Fruit fly (Drosophila melanogaster) whole organism, embryonic: ENCODE data around the gene bun.

ENCODE experiments used
- Asciz ChIP-seq: fragments of 200-800 bp; sonication (Bioruptor generic); optimal IDR thresholded peaks from 2 replicates; lab custom pipeline; 2017; ENCODE audit warnings: missing biosample characterization, mild to moderate bottlenecking, missing genetic modification characterization, missing genetic modification reagents
- Blimp-1 ChIP-seq: fragments of 200-800 bp; sonication (Bioruptor generic); optimal IDR thresholded peaks from 3 replicates; lab custom pipeline; 2018; ENCODE audit warnings: missing biosample characterization, missing genetic modification characterization, mild to moderate bottlenecking, moderate library complexity, missing genetic modification reagents
- BtbVII ChIP-seq: fragments of 200-800 bp; sonication (Bioruptor generic); optimal IDR thresholded peaks from 3 replicates; lab custom pipeline; 2017; ENCODE audit warnings: missing biosample characterization, mild to moderate bottlenecking, missing genetic modification characterization
- CG10543 ChIP-seq: fragments of 200-800 bp; sonication (Bioruptor generic); optimal IDR thresholded peaks from 3 replicates; lab custom pipeline; 2017; ENCODE audit warnings: missing biosample characterization, mild to moderate bottlenecking, missing genetic modification characterization, moderate library complexity
- CG12744 ChIP-seq: fragments of 200-800 bp; sonication (Bioruptor generic); optimal IDR thresholded peaks from 2 replicates; lab custom pipeline; 2016; ENCODE audit warnings: missing biosample characterization, missing genetic modification characterization
- CG13894 ChIP-seq: fragments of 200-800 bp; sonication (Bioruptor generic); optimal IDR thresholded peaks from 3 replicates; lab custom pipeline; 2018; ENCODE audit warnings: missing biosample characterization, mild to moderate bottlenecking, missing genetic modification characterization, moderate library complexity
- CG14441 ChIP-seq: fragments of 200-800 bp; sonication (Bioruptor generic); IDR thresholded peaks from 2 replicates; pipeline ENCODE4 v1.3.6; 2022; ENCODE audit warnings: missing biosample characterization, missing genetic modification characterization
- CG15269 ChIP-seq: fragments of 200-800 bp; sonication (Bioruptor generic); optimal IDR thresholded peaks from 2 replicates; lab custom pipeline; 2018; ENCODE audit warnings: missing biosample characterization, mild to moderate bottlenecking, missing genetic modification characterization, moderate library complexity
- CG15601 ChIP-seq: fragments of 200-800 bp; sonication (Bioruptor generic); optimal IDR thresholded peaks from 3 replicates; lab custom pipeline; 2019; ENCODE audit warnings: missing biosample characterization, mild to moderate bottlenecking, missing genetic modification characterization, moderate library complexity
- CG17829 ChIP-seq: fragments of 200-800 bp; optimal IDR thresholded peaks from 2 replicates; lab custom pipeline; 2019; ENCODE audit warnings: missing biosample characterization, mild to moderate bottlenecking, missing genetic modification characterization, moderate library complexity
- CG18599 ChIP-seq: fragments of 200-800 bp; sonication (Bioruptor generic); optimal IDR thresholded peaks from 3 replicates; lab custom pipeline; 2017; ENCODE audit warnings: missing biosample characterization, missing genetic modification characterization, mild to moderate bottlenecking, moderate library complexity, missing genetic modification reagents
- CG2678 ChIP-seq: fragments of 200-800 bp; sonication (Bioruptor generic); optimal IDR thresholded peaks from 3 replicates; lab custom pipeline; 2019; ENCODE audit warnings: missing biosample characterization, mild to moderate bottlenecking, missing genetic modification characterization, moderate library complexity
- CG2712 ChIP-seq: fragments of 200-800 bp; optimal IDR thresholded peaks from 3 replicates; lab custom pipeline; 2019; ENCODE audit warnings: missing biosample characterization, mild to moderate bottlenecking, missing genetic modification characterization, moderate library complexity
- CG2875 ChIP-seq: fragments of 200-800 bp; sonication (Bioruptor generic); optimal IDR thresholded peaks from 2 replicates; lab custom pipeline; 2017; ENCODE audit warnings: missing biosample characterization, mild to moderate bottlenecking, missing genetic modification characterization, missing genetic modification reagents
- CG30403 ChIP-seq: fragments of 200-800 bp; sonication (Bioruptor generic); optimal IDR thresholded peaks from 3 replicates; lab custom pipeline; 2016; ENCODE audit warnings: missing biosample characterization, missing genetic modification characterization
- CG3281 ChIP-seq: fragments of 200-800 bp; sonication (Bioruptor generic); optimal IDR thresholded peaks from 3 replicates; lab custom pipeline; 2017; ENCODE audit warnings: missing biosample characterization, mild to moderate bottlenecking, missing genetic modification characterization
- CG33557 ChIP-seq: fragments of 200-800 bp; sonication (Bioruptor generic); optimal IDR thresholded peaks from 2 replicates; lab custom pipeline; 2019; ENCODE audit warnings: missing biosample characterization, mild to moderate bottlenecking, missing genetic modification characterization, moderate library complexity
- CG34376 ChIP-seq: fragments of 200-800 bp; sonication (Bioruptor generic); optimal IDR thresholded peaks from 2 replicates; lab custom pipeline; 2018; ENCODE audit warnings: missing biosample characterization, mild to moderate bottlenecking, missing genetic modification characterization
- CG4617 ChIP-seq: fragments of 200-800 bp; sonication (Bioruptor generic); optimal IDR thresholded peaks from 3 replicates; lab custom pipeline; 2016; ENCODE audit warnings: missing biosample characterization, missing genetic modification characterization, borderline replicate concordance
- CG4820 ChIP-seq: fragments of 200-800 bp; sonication (Bioruptor generic); optimal IDR thresholded peaks from 3 replicates; lab custom pipeline; 2016; ENCODE audit warnings: missing biosample characterization, missing genetic modification characterization
- Dip2 ChIP-seq: fragments of 200-800 bp; sonication (Bioruptor generic); IDR thresholded peaks from 2 replicates; pipeline ENCODE4 v1.3.6; 2022; ENCODE audit warnings: missing biosample characterization, missing genetic modification characterization
- GATAe ChIP-seq: fragments of 200-800 bp; sonication (Bioruptor generic); conservative IDR thresholded peaks from 2 replicates; pipeline ENCODE4 v1.3.6; 2022; ENCODE audit warnings: missing biosample characterization, missing genetic modification characterization
- HmgD ChIP-seq: fragments of 200-800 bp; sonication (Bioruptor generic); optimal IDR thresholded peaks from 3 replicates; lab custom pipeline; 2016; ENCODE audit warnings: missing biosample characterization, missing genetic modification characterization
- Hmx ChIP-seq: fragments of 200-800 bp; sonication (Bioruptor generic); optimal IDR thresholded peaks from 2 replicates; lab custom pipeline; 2016; ENCODE audit warnings: missing biosample characterization, missing genetic modification characterization
- Med ChIP-seq: fragments of 200-800 bp; sonication (Bioruptor generic); peaks from one replicate; lab custom pipeline; 2016; ENCODE audit warnings: missing biosample characterization, missing genetic modification characterization, mild to moderate bottlenecking, inconsistent platforms, moderate library complexity
- Neu2 ChIP-seq: fragments of 200-800 bp; sonication (Bioruptor generic); optimal IDR thresholded peaks from 3 replicates; lab custom pipeline; 2016; ENCODE audit warnings: missing biosample characterization, missing genetic modification characterization, borderline replicate concordance
- Pdp1 ChIP-seq, 2 experiments: fragments of 200-800 bp; sonication (Bioruptor generic); optimal IDR thresholded peaks; 3 replicates each; lab custom pipeline; 2016; ENCODE audit warnings: missing biosample characterization in 2 of 2, missing genetic modification characterization in 2 of 2, mild to moderate bottlenecking in 1 of 2, moderate library complexity in 1 of 2
- Rfx ChIP-seq: fragments of 200-800 bp; sonication (Bioruptor generic); IDR thresholded peaks from 2 replicates; pipeline ENCODE4 v1.3.6; 2022; ENCODE audit warnings: missing biosample characterization, missing genetic modification characterization
- Six4 ChIP-seq: fragments of 200-800 bp; sonication (Bioruptor generic); optimal IDR thresholded peaks from 2 replicates; lab custom pipeline; 2016; ENCODE audit warnings: missing biosample characterization, missing genetic modification characterization
- Sox100B ChIP-seq: fragments of 200-800 bp; sonication (Bioruptor generic); optimal IDR thresholded peaks from 3 replicates; lab custom pipeline; 2018; ENCODE audit warnings: missing biosample characterization, mild to moderate bottlenecking, missing genetic modification characterization
- Vsx1 ChIP-seq: fragments of 200-800 bp; sonication (Bioruptor generic); optimal IDR thresholded peaks from 2 replicates; lab custom pipeline; 2017; ENCODE audit warnings: missing biosample characterization, mild to moderate bottlenecking, missing genetic modification characterization, missing genetic modification reagents
- bab2 ChIP-seq: fragments of 200-800 bp; sonication (Bioruptor generic); optimal IDR thresholded peaks from 2 replicates; lab custom pipeline; 2016; ENCODE audit warnings: missing biosample characterization, missing genetic modification characterization
- cad ChIP-seq: fragments of >200 bp; optimal IDR thresholded peaks from 2 replicates; lab custom pipeline; 2017; ENCODE audit warnings: missing biosample characterization, missing genetic modification characterization
- ci ChIP-seq: fragments of 200-800 bp; sonication (Bioruptor generic); IDR thresholded peaks from 3 replicates; pipeline ENCODE4 v1.3.6; 2022; ENCODE audit warnings: missing biosample characterization, missing genetic modification characterization
- dan ChIP-seq: fragments of 200-800 bp; sonication (Bioruptor generic); IDR thresholded peaks from 2 replicates; pipeline ENCODE4 v1.3.6; 2022; ENCODE audit warnings: missing biosample characterization, missing genetic modification characterization
- exex ChIP-seq: fragments of 200-800 bp; sonication (Bioruptor generic); optimal IDR thresholded peaks from 4 replicates; lab custom pipeline; 2018; ENCODE audit warnings: missing biosample characterization, mild to moderate bottlenecking, missing genetic modification characterization, moderate library complexity
- fd64A ChIP-seq: fragments of 200-800 bp; sonication (Bioruptor generic); optimal IDR thresholded peaks from 3 replicates; lab custom pipeline; 2018; ENCODE audit warnings: missing biosample characterization, mild to moderate bottlenecking, missing genetic modification characterization
- h ChIP-seq: fragments of >200 bp; optimal IDR thresholded peaks from 2 replicates; lab custom pipeline; 2017
- lbe ChIP-seq: fragments of 200-800 bp; sonication (Bioruptor generic); optimal IDR thresholded peaks from 2 replicates; lab custom pipeline; 2016; ENCODE audit warnings: missing biosample characterization, mild to moderate bottlenecking, missing genetic modification characterization
- mirr ChIP-seq: fragments of 200-800 bp; sonication (Bioruptor generic); optimal IDR thresholded peaks from 3 replicates; lab custom pipeline; 2018; ENCODE audit warnings: missing biosample characterization, mild to moderate bottlenecking, missing genetic modification characterization
- nau ChIP-seq: fragments of 200-800 bp; sonication (Bioruptor generic); optimal IDR thresholded peaks from 3 replicates; lab custom pipeline; 2017; ENCODE audit warnings: missing biosample characterization, mild to moderate bottlenecking, missing genetic modification characterization, missing genetic modification reagents
- org-1 ChIP-seq: fragments of 200-800 bp; sonication (Bioruptor generic); optimal IDR thresholded peaks from 2 replicates; lab custom pipeline; 2017; ENCODE audit warnings: missing biosample characterization, missing genetic modification characterization
- sens ChIP-seq: fragments of 200-800 bp; sonication (Bioruptor generic); peaks from one replicate; lab custom pipeline; 2016; ENCODE audit warnings: missing biosample characterization, missing genetic modification characterization
- sim ChIP-seq: fragments of 200-800 bp; sonication (Bioruptor generic); IDR thresholded peaks from 2 replicates; pipeline ENCODE4 v1.3.6; 2022; ENCODE audit warnings: missing biosample characterization, missing genetic modification characterization
- sna ChIP-seq: fragments of 200-800 bp; sonication (Bioruptor generic); IDR thresholded peaks from 2 replicates; pipeline ENCODE4 v1.3.6; 2022; ENCODE audit warnings: missing biosample characterization, missing genetic modification characterization; ENCODE audit not compliant: partially characterized antibody
- sqz ChIP-seq: fragments of 200-800 bp; sonication (Bioruptor generic); optimal IDR thresholded peaks from 3 replicates; lab custom pipeline; 2018; ENCODE audit warnings: missing biosample characterization, mild to moderate bottlenecking, missing genetic modification characterization
- sr ChIP-seq: fragments of 200-800 bp; sonication (Bioruptor generic); IDR thresholded peaks from 3 replicates; pipeline ENCODE4 v1.3.6; 2022; ENCODE audit warnings: missing biosample characterization, missing genetic modification characterization
- sug ChIP-seq: fragments of 200-800 bp; optimal IDR thresholded peaks from 2 replicates; lab custom pipeline; 2019; ENCODE audit warnings: missing biosample characterization, mild to moderate bottlenecking, missing genetic modification characterization, moderate library complexity
- vnd ChIP-seq: fragments of 200-800 bp; sonication (Bioruptor generic); IDR thresholded peaks from 3 replicates; pipeline ENCODE4 v1.3.6; 2022; ENCODE audit warnings: missing biosample characterization, missing genetic modification characterization; ENCODE audit not compliant: partially characterized antibody
- zfh1 ChIP-seq: fragments of 200-800 bp; sonication (Bioruptor generic); IDR thresholded peaks from 3 replicates; pipeline ENCODE4 v1.3.6; 2022; ENCODE audit warnings: missing biosample characterization, missing genetic modification characterization

The bun gene

DNA sequence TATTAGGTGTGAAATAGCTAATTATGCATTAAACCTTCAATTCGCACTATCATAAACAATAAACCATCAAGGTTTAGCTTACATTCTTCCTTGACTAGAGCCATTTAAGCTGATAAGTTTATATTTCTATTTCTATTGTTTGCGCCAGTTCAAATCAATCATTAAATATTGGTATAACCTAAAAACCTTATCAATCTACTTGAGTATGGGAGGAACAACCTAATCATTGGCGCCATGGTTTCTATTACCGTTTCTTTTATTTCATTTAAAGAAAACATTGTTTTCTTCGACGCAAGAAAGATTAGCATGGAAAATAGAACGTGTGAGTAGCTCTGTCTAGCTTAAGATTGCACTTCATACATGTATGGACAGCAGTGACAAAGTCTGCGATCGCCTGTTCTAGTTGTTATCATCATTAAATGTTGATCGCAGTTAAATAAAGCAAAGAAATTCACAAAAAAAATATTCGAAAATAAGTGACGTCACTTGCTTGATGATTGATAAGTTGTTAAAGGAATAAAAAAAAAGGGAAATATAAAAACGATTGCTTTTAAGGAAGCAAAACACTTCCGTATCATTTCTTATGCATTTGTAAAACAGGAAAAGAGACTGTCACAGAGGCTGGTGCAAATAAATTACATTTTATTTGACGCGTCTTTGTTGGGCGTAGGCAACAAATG is 72.1 kb downstream of the bun start (continued):
- TF ChIP-seq sens (GFP tag; lab: Kevin White, UChicago) (peak; percentile 70), CG2712 (tag; lab: Kevin White, UChicago) (no peak), lbe (GFP tag; lab: Kevin White, UChicago) (peak; percentile 12), CG15269 (no peak), sim (no peak), CG17829 (tag; lab: Kevin White, UChicago) (no peak), dan (GFP tag; lab: Robert Waterston, UW) (no peak), Pdp1 (GFP tag; optimal IDR thresholded peaks at IDR 0.05; lab: Kevin White, UChicago) (peak in 1 of 2 experiments; percentile 1), Vsx1 (peak; percentile 33), zfh1 (GFP tag; lab: Robert Waterston, UW) (no peak), CG30403 (GFP tag; lab: Kevin White, UChicago) (no peak), BtbVII (GFP tag; lab: Kevin White, UChicago) (peak; percentile 35), CG15601 (tag; lab: Kevin White, UChicago) (peak; percentile 28), Sox100B (GFP tag; lab: Kevin White, UChicago) (peak; percentile 23), CG4617 (GFP tag; lab: Kevin White, UChicago) (no peak), sug (tag; lab: Kevin White, UChicago) (peak; percentile 5), Hmx (GFP tag; lab: Kevin White, UChicago) (no peak), CG33557 (GFP tag; lab: Kevin White, UChicago) (peak; percentile 37), mirr (GFP tag; lab: Kevin White, UChicago) (peak; percentile 52), HmgD (GFP tag; lab: Kevin White, UChicago) (no peak), CG2875 (peak; percentile 8), Blimp-1 (GFP tag; lab: Kevin White, UChicago) (no peak), vnd (GFP tag; lab: Robert Waterston, UW) (no peak), Rfx (GFP tag; lab: Robert Waterston, UW) (no peak), fd64A (peak; percentile 47), org-1 (GFP tag; lab: Kevin White, UChicago) (peak; percentile 16), sqz (peak; percentile 34), sr (GFP tag; lab: Robert Waterston, UW) (no peak), Neu2 (no peak), sna (GFP tag; lab: Robert Waterston, UW) (no peak), h (lab: Kevin White, UChicago) (no peak), Med (peak; percentile 58), nau (GFP tag; lab: Kevin White, UChicago) (peak; percentile 10), CG12744 (GFP tag; lab: Kevin White, UChicago) (no peak), CG14441 (GFP tag; lab: Robert Waterston, UW) (no peak), Asciz (GFP tag; lab: Kevin White, UChicago) (peak; percentile 21), CG4820 (GFP tag; lab: Kevin White, UChicago) (no peak), Six4 (no peak), CG2678 (tag; lab: Kevin White, UChicago) (peak; percentile 5)
- TF ChIP-seq, all 482 proteins: peak for 28

- no peak for TF ChIP-seq bab2 (GFP tag; lab: Kevin White, UChicago)
- peak; percentile 25; the same call in 1 of the 3 replicates for TF ChIP-seq ci
- no peak for TF ChIP-seq CG4820 (GFP tag; lab: Kevin White, UChicago)
- TF ChIP-seq CG13894 (tag; lab: Kevin White, UChicago): peak; percentile 26
- TF ChIP-seq Dip2 (GFP tag; lab: Robert Waterston, UW): no peak
- TF ChIP-seq CG34376 (GFP tag; lab: Kevin White, UChicago): peak; percentile 12
- TF ChIP-seq cad (GFP tag; lab: Kevin White, UChicago): peak; percentile 18
- peak; percentile 43 for TF ChIP-seq exex (tag; lab: Kevin White, UChicago)
- peak; percentile 6 for TF ChIP-seq CG10543 (GFP tag; lab: Kevin White, UChicago)
- TF ChIP-seq GATAe: 0 out of 2 replicates have a peak, but pooled peaks have one; percentile 16
- TF ChIP-seq mirr (GFP tag; lab: Kevin White, UChicago): peak; percentile 60
- TF ChIP-seq CG3281 (GFP tag; lab: Kevin White, UChicago): peak; percentile 19
- TF ChIP-seq Pdp1 (GFP tag; optimal IDR thresholded peaks at IDR 0.05; lab: Kevin White, UChicago): peak in 1 of 2 experiments; percentile 88
- TF ChIP-seq CG18599 (GFP tag; lab: Kevin White, UChicago): peak; percentile 34
Measured at dm6 chr2L:12473583-12473982, 72.8 kb downstream of the bun start.
